Fruit fly (Drosophila melanogaster) whole organism: ENCODE results near the gene Theg.

Experiments
- CG8478 ChIP-seq: fragments of >200 bp; optimal IDR thresholded peaks from 2 replicates; lab custom pipeline; 2018; ENCODE audit warnings: inconsistent platforms
- Dll ChIP-seq: fragments of >200 bp; optimal IDR thresholded peaks from 2 replicates; lab custom pipeline; 2017
- EcR ChIP-seq, 2 experiments: fragments of >200 bp; optimal IDR thresholded peaks; 2 replicates each; lab custom pipeline; 2017; ENCODE audit warnings: missing biosample characterization in 2 of 2, missing genetic modification characterization in 2 of 2, missing genetic modification reagents in 2 of 2
- pan ChIP-seq: fragments of >200 bp; optimal IDR thresholded peaks from 2 replicates; lab custom pipeline; 2017
- psq ChIP-seq: fragments of >200 bp; optimal IDR thresholded peaks from 2 replicates; lab custom pipeline; 2017
- usp ChIP-seq: fragments of >200 bp; optimal IDR thresholded peaks from 2 replicates; lab custom pipeline; 2017; ENCODE audit warnings: missing biosample characterization, missing genetic modification characterization, mixed read lengths

Theg gene

DNA sequence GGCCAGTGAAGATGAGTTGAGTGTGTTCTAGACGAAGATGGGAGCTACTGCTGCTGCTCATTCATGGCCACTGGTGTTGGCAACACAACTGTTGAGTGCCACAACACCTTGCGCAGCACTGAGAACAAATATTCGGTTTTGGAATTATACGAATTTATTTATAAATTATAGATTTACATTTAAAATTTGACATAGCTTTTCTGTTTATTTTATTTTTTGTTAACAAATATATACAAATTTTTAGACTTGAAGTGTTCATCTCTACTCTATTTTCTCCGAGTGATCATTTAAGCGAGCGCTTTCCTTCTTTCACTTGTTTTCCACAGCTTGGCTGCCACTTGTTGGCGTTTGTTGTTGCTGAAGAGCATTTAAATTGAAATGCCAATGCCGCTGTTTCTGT lies 27.0 kb upstream of the Theg start:
- TF ChIP-seq Dll (lab: Kevin White, UChicago) (no peak), usp (no peak), pan (lab: Kevin White, UChicago) (no peak), EcR (GFP tag; optimal IDR thresholded peaks at IDR 0.05; lab: Kevin White, UChicago) (no peak), CG8478 (lab: Kevin White, UChicago) (no peak), psq (no peak)

DNA sequence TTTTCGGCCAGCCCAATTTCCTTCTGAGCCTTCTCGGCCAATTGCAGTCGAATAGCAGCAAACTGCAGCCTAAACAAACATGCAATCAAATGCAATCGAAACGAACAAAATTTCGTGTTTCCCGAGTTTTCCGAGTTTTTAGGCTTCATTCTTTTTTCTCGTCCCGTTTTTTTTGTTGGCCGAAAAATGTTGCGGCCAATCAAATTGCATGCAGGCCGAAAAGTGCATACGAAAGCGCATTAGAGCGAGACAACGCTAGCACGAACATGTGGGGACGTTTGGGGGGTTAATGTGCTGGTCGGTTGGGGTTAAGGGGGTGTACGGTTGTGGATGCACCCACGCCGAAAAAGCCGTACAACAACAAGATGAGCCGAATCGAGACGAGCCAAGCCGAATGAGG lies 24.7 kb upstream of the Theg start:
- TF ChIP-seq Dll (lab: Kevin White, UChicago) (no peak), psq (no peak), CG8478 (lab: Kevin White, UChicago) (no peak), pan (lab: Kevin White, UChicago) (no peak), usp (no peak), EcR (GFP tag; optimal IDR thresholded peaks at IDR 0.05; lab: Kevin White, UChicago) (no peak)

DNA sequence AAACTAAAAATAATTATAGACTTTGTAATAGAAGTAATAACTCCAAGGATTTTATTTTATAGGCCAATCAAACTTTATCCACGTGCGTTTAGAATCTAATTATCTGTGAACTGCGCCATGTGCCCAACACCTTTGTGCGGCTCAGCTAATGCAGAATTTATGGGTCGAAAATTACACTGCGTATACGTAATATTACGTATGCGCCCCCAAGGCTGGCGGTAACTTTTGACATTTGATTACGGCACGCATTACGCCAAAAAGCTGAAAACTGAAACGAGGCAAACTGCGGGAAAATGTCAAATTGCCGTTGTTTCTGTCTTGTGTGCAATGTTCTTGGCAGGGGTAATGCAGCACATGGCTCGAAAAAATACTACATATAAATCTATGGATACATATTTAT lies 22.9 kb upstream of the Theg start:
- no peak for TF ChIP-seq pan (lab: Kevin White, UChicago)

DNA sequence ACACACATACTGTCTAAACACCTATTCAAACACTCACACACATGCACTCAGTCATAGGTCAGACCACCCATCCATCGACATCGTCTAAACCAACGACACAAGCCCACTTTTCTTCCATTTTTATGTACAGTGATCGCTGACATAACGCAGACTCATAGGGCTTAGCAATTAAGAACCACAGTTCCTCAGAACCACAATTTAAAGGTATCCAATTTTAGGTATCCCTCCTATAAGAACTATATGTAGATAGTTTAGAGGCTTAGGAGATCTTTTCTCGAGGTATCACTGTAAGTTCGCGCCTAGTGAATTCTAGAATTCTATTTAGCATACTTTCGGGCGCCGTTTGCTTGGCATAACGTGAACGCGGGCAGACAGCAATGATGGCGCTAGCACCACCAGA lies 21.6 kb upstream of the Theg start:
- TF ChIP-seq pan (lab: Kevin White, UChicago) (no peak), usp (no peak), EcR (GFP tag; optimal IDR thresholded peaks at IDR 0.05; lab: Kevin White, UChicago) (no peak), CG8478 (lab: Kevin White, UChicago) (no peak), Dll (lab: Kevin White, UChicago) (no peak), psq (no peak)

DNA sequence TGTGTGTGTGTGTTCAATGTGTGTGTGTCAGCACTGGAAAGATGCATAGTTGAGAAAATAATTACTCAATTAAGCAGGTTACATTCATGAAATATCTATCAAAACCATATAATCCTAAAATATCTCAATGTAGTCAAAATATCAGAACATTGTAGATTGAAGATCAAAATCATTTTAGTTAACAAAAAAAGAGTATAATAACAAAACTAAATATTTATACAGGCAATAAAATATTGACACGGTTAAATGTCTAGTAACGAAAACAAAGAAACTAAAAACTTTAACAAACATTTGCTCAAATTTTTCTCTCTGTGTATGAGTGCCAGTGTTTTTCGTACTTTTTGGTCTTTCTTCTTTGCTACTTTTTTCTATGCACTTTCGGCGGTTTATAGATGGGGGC lies 15.6 kb upstream of the Theg start:
- TF ChIP-seq usp (no peak), psq (no peak), Dll (lab: Kevin White, UChicago) (no peak), pan (lab: Kevin White, UChicago) (no peak), EcR (GFP tag; optimal IDR thresholded peaks at IDR 0.05; lab: Kevin White, UChicago) (no peak), CG8478 (lab: Kevin White, UChicago) (no peak)

DNA sequence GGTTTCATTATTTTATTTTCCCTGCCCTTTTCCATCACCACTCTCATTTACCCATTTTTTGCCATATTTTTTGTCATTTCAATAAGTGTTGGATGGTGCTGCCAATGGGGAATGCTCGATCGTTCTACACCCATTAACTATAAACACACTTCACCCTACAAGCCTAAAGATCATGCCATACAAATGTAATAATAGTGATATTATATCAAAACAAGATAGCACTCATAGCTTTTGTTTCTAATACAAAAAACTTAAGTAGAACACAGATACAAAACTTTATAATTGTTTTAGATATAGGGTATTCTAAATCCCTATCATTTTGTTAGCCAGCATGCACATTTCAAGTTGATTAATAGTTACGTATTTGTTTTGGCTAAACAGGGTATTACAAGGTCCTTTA lies 14.9 kb upstream of the Theg start:
- peak; percentile 52 for TF ChIP-seq pan (lab: Kevin White, UChicago)
- no peak for TF ChIP-seq usp
- no peak for TF ChIP-seq psq
- TF ChIP-seq EcR (GFP tag; optimal IDR thresholded peaks at IDR 0.05; lab: Kevin White, UChicago), result no peak

DNA sequence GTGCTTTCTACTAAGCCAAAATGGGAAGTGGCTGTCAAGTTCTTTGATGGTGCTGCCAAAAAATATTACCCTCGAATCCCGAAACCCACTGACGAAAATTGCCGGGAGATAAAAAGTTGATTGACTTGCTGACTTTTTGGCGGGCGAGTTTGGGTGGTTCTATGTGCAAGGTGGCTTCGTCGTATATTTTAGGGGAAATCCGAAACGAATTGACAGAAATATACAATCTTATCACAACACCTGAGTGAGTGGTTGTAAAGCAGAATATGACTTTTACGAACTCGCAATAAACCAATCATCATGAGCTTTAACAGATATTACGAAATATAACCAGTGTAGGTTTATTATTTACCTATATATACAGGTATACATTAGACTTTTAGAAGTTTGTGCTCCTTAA lies 11.0 kb upstream of the Theg start:
- TF ChIP-seq EcR (GFP tag; optimal IDR thresholded peaks at IDR 0.05; lab: Kevin White, UChicago) (no peak), pan (lab: Kevin White, UChicago) (no peak), psq (no peak), usp (no peak), CG8478 (lab: Kevin White, UChicago) (no peak)

DNA sequence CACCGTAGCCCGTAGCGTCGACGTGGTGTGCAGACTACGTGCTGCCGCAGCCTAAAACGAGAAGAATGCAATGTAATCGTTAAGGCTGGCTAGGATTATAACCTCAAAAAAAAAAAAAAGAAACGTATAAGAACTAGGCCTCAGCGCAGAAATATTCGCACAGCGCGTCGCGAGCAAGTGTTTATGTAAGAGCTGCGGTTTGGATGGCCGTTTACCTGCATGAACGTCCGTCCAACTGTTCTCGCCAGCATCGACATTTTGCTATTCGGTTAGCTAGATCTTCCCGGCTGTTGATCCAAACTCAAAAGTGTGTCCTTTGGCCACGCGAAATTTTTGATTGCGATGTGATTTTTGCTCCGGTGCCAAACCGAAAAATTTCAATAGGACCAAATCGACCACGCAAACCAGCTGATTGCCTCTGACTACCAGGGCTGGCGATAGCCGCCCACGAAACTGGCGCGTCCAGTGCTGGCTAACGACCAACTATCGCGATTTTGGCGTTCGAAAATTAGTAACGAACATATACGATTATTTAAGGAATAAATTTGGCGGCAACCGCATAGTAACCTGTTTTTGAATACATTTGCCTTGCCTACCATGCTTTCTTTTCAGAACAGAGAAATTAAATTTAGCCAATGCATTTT lies 4.4 kb downstream of the Theg start, which contains the start of gene Idh3b:
Gene Idh3b, minus strand, starts transcription at position 606 of the 644 bp plus-strand sequence.
- TF ChIP-seq psq, result no peak
- TF ChIP-seq EcR (GFP tag; optimal IDR thresholded peaks at IDR 0.05; lab: Kevin White, UChicago), result no peak
- TF ChIP-seq CG8478 (lab: Kevin White, UChicago), result no peak
- TF ChIP-seq pan (lab: Kevin White, UChicago), result no peak
- TF ChIP-seq usp, result no peak
- TF ChIP-seq Dll (lab: Kevin White, UChicago), result no peak

DNA sequence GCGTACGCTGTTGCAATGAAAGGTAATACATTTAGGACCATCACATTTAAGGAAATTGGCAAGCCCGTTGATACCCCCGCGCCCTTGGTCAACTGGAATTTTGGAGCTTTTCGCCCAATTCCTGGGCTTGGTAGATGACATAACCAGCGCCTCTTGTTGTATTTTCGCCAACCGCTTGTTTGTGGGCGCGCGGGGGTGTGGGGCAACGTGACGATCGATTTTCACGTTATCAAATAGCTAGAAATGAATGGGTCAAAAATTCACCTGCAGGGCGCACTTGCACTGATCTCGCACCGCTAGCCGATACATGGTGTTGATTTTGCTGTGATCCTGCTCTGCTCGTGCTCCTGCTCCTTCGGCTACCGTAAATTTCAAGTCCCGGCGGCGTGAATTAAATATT lies 8.1 kb downstream of the Theg start:
- TF ChIP-seq psq, result no peak
- TF ChIP-seq CG8478 (lab: Kevin White, UChicago), result no peak
- no peak for TF ChIP-seq Dll (lab: Kevin White, UChicago)
- no peak for TF ChIP-seq pan (lab: Kevin White, UChicago)
- TF ChIP-seq EcR (GFP tag; optimal IDR thresholded peaks at IDR 0.05; lab: Kevin White, UChicago), result no peak
- TF ChIP-seq usp, result no peak

DNA sequence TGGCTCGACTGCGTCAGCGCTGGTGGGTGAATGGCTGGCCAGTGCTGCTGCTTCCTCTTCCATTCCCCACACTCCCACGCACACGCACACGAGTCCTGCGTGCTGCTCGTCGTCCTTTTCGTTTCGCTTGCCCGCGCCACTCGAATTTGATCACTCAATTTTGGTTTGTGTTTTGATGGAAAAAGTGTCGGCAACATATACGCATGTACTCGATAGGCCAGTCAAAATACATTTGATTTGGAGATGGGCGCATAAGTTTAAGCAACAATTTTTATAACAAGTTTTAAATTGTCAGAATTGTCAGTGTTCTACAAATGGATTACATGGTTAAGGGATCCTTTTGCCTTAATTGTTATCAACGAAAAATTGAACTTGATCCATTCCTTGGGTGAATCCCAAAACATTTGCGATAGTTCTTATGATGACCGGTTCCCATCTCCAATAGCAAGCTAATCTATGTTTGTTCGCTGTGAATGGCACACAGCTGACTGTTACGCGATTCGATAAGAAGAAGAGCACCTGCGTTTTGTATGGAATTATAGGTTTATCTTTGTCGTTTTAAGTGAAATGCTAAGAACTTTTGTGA lies 8.6 kb downstream of the Theg start, which contains the start of the genes Mitofilin and mRpL35:
Gene Mitofilin, minus strand, starts transcription at position 295 of the 586 bp plus-strand sequence.
Gene mRpL35, plus strand, starts transcription at position 487 of the 586 bp plus-strand sequence.
- TF ChIP-seq EcR (GFP tag; optimal IDR thresholded peaks at IDR 0.05; lab: Kevin White, UChicago) (no peak), pan (lab: Kevin White, UChicago) (no peak), CG8478 (lab: Kevin White, UChicago) (no peak), psq (no peak), Dll (lab: Kevin White, UChicago) (no peak), usp (no peak)

DNA sequence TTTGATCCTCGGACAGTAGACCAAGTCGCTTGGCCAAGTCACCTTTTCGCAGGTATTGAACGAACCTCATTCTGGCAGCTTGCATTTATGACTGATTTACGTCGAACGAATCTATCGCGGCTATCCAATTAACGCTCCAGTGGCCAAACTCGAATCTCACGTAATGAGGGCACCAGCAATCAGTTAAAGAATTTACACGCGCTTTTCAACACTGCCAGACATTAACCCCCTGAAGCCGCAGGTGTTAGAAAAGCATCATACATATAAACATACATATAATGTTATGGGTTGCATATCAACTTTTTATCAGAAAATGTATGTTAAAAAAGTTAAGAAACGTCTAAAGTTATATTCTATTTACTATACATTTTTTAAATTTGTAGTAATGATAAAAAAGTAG lies 10.8 kb downstream of the Theg start, which contains the start of gene CG6028:
Gene CG6028, minus strand, starts transcription at position 187 of the 400 bp plus-strand sequence.
- TF ChIP-seq psq, result no peak
- TF ChIP-seq CG8478 (lab: Kevin White, UChicago), result no peak
- no peak for TF ChIP-seq Dll (lab: Kevin White, UChicago)
- TF ChIP-seq EcR (GFP tag; optimal IDR thresholded peaks at IDR 0.05; lab: Kevin White, UChicago), result no peak
- no peak for TF ChIP-seq usp
- no peak for TF ChIP-seq pan (lab: Kevin White, UChicago)

DNA sequence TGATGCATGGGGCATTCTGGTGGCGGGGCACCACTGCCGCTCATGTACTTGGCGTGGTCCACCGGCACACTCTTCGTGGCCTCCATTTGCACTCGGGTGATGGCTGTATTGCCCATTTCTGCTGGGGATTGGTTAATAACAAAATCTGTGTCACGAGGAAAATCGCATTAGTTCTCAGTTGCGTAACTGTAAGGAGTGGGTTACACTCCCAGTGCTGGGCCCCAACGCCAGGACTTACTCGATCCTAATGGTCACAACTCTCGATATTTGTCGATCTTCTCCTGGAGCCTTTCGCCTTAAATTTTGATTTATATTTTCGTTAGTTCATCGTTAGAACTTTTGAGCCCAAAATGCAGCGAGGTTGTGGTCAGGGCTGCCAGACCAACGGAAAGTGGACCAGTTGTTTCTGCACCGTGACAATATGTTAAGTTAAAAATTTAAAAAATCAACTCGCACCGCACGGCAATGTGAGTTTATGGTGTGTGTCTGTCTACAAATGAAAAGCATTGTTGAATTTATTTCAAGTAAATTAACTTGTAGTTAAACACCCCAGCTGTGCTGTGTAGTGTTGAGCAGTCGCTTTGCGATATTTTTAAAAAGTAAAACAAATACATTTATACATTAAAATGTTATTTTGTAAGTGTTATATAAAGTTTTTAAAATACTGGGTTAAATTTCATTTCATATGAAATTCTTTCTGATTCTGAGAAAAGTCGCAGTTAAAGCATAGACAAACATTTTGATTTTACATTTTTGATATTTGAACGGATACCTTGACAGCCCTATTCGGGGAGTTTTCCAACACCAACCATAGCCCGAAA lies 12.6 kb downstream of the Theg start, which contains the start of the genes Cchl and ND-42:
Gene Cchl, minus strand, starts transcription at position 559 of the 821 bp plus-strand sequence.
Gene ND-42, plus strand, starts transcription at position 788 of the 821 bp plus-strand sequence.
- no peak for TF ChIP-seq psq
- no peak for TF ChIP-seq CG8478 (lab: Kevin White, UChicago)
- TF ChIP-seq Dll (lab: Kevin White, UChicago), result no peak
- TF ChIP-seq EcR (GFP tag; optimal IDR thresholded peaks at IDR 0.05; lab: Kevin White, UChicago), result no peak
- no peak for TF ChIP-seq usp
- TF ChIP-seq pan (lab: Kevin White, UChicago), result no peak
